Worm (Caenorhabditis elegans): Measurements from ENCODE around the gene epi-1.
"Not testable (repeated sequence)": the region's sequence is repeated elsewhere in the genome, so short reads cannot be mapped to it uniquely, and the experiment has no call there.

Gene epi-1

DNA sequence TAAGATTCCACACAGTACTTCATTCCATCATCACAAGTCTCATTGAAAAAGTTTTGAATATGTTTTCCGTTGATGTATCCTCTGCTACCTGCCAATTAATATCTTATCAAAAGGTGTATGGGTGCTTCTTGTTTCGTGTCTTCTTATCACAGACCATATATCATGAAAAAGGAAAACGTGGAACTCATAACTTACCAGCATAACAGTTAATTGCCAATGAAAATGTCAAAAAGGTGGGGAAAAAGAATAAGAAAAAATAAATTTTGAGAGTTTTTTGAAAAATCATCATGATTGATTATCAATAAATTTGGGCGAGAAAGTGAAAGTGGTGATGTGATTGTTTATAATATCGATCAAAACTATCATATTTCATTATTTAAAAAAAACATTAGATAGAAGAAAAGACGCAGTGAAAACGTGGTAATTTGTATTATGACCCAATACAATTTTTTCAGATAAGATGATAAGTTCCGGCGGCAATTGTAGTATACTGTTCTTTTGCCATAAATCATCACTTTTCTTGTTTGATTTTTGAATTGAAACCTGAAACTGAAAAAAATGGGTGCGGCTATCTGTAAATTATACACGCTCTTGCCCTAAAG is 35.6 kb upstream of the epi-1 start, which contains the start of gene F56C4.4 (continued):
- TF ChIP-seq Y56A3A.18 (GFP tag; IDR thresholded peaks at IDR 0.05) (no peak), egl-44 (GFP tag; IDR thresholded peaks at IDR 0.05) (no peak), nhr-80 (tag; optimal IDR thresholded peaks at IDR 0.05) (peak; percentile 92), atf-7 (tag; optimal IDR thresholded peaks at IDR 0.05) (peak; percentile 32), ztf-22 (GFP tag; optimal IDR thresholded peaks at IDR 0.05) (peak; percentile 13), nfya-1 (tag; optimal IDR thresholded peaks at IDR 0.05; ENCODE audit: borderline replicate concordance, insufficient read depth) (no peak), hlh-26 (GFP tag; conservative IDR thresholded peaks at IDR 0.05) (no peak), D2030.7 (GFP tag; IDR thresholded peaks at IDR 0.05) (no peak), ztf-18 (tag; optimal IDR thresholded peaks at IDR 0.05) (no peak), B0035.1 (tag; optimal IDR thresholded peaks at IDR 0.05) (no peak)

- no peak for TF ChIP-seq snpc-1.1 (tag; optimal IDR thresholded peaks at IDR 0.05; ENCODE audit: insufficient read depth)
- no peak for TF ChIP-seq efl-1 (GFP tag; optimal IDR thresholded peaks at IDR 0.05)
Measured at ce11 chrIV:10636649-10637048, 30.0 kb upstream of the epi-1 start, which contains the start of gene F56C4.1. TSS of gene F56C4.1 (plus strand) at chrIV:10636949.

DNA sequence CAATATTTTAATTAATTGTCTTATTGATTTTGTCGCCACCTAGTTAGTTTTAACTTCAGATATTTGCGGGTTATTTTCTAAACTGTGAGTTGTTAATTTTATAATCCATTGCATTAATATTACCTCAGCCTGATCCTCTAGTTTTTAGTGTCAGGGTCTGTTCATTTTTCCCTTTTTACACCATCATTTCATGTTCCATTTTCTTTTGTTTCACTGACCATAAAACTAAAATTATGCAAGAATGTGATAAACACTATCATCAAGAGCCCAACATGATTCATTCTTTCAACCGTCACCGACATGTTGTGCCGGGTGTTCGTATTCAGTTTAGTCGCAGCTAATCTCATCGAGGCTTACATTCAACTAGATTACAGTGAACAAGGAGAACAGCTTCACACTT is 27.6 kb upstream of the epi-1 start, which contains the start of gene F56C4.2:
Gene F56C4.2 (plus strand): TSS at position 301 of the 400 bp plus-strand sequence.
- TF ChIP-seq ztf-3 (GFP tag; optimal IDR thresholded peaks at IDR 0.05) (no peak), B0035.1 (tag; optimal IDR thresholded peaks at IDR 0.05) (no peak), ztf-18 (tag; optimal IDR thresholded peaks at IDR 0.05) (no peak), F49E8.2 (tag; optimal IDR thresholded peaks at IDR 0.05; ENCODE audit: insufficient read depth) (no peak), nhr-90 (tag; optimal IDR thresholded peaks at IDR 0.05) (no peak), ztf-28 (GFP tag; IDR thresholded peaks at IDR 0.05) (no peak), C17E4.6 (GFP tag; IDR thresholded peaks at IDR 0.05) (no peak), zfh-2 (GFP tag; conservative IDR thresholded peaks at IDR 0.05) (no peak), B0019.2 (GFP tag; conservative IDR thresholded peaks at IDR 0.05) (no peak)

- not testable (repeated sequence) for TF ChIP-seq Y79H2A.3 (GFP tag; conservative IDR thresholded peaks at IDR 0.05); let-526 (GFP tag; IDR thresholded peaks at IDR 0.05); ztf-28 (GFP tag; IDR thresholded peaks at IDR 0.05)
Measured at ce11 chrIV:10654047-10654446, 12.6 kb upstream of the epi-1 start, which contains the start of gene glb-19. TSS of gene glb-19 (minus strand) at chrIV:10654147.

DNA sequence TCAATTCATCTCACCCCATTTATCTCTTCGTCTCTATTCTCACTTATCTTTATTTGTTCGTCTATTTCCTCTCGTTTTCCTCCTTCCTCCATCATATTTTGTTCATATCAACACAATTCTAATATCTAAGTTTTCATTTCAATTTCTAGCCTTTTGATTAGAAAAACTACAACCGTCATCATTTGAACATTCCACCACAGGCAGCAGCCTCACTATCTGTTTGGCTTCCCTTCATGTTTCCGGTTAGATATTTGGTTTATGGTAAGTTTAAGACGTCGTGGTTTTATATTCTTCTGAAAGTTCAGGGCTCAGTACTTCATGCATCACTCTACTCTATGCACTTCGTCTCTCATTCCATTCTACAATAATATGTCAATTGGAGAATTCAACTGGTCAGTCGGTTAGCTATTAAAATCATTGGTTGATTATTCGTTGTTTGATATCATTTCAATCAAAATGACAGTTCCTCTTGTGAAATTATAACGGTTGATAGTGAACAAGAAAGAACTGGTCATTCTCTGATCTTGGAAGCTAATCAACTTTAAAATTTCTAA is 9.8 kb upstream of the epi-1 start, which contains the start of gene K08C7.1:
Gene K08C7.1 (plus strand): TSS at position 43 of the 554 bp plus-strand sequence.
- no peak for TF ChIP-seq ceh-91 (GFP tag; IDR thresholded peaks at IDR 0.05)
- no peak for TF ChIP-seq ztf-3 (GFP tag; optimal IDR thresholded peaks at IDR 0.05)
- TF ChIP-seq atf-7 (tag; optimal IDR thresholded peaks at IDR 0.05) = peak; percentile 25
- TF ChIP-seq gei-17 (GFP tag; optimal IDR thresholded peaks at IDR 0.05) = no peak
- no peak for TF ChIP-seq unc-62 (GFP tag; optimal IDR thresholded peaks at IDR 0.05)
- TF ChIP-seq nhr-80 (tag; optimal IDR thresholded peaks at IDR 0.05) = peak; percentile 78
- TF ChIP-seq hsf-1 (GFP tag; IDR thresholded peaks at IDR 0.05) = no peak
- TF ChIP-seq lag-1 (GFP tag; IDR thresholded peaks at IDR 0.05) = no peak
- TF ChIP-seq rcor-1 (GFP tag; IDR thresholded peaks at IDR 0.05) = no peak

DNA sequence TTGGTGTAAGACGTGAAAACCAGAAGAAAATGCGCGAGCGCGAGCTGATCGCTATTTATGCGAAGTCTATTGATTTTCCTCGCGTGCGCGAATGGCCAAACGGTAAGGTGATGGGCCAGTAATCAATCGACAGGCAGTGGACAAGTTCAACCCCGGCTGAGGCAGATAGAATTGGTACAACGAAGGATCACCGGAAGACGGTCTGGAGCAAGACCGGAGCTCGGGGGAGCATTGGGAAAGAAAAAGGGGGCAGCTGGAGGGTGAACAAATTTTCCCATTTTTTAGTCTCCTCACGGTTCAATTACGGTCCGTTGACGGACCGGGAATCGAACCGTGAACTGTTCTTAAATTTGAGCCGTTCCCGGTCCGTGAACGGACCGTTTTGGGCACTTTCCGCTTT is 8.3 kb upstream of the epi-1 start:
- TF ChIP-seq Y79H2A.3 (GFP tag; conservative IDR thresholded peaks at IDR 0.05) = 0 out of 2 replicates have a peak, but pooled peaks have one; percentile 49
- peak; percentile 72 for TF ChIP-seq nfyb-1 (GFP tag; IDR thresholded peaks at IDR 0.05)
- TF ChIP-seq Y53G8AR.9 (GFP tag; conservative IDR thresholded peaks at IDR 0.05) = peak; percentile 63
- peak; percentile 82 for TF ChIP-seq D2030.7 (GFP tag; IDR thresholded peaks at IDR 0.05)
- TF ChIP-seq aptf-3 (GFP tag; IDR thresholded peaks at IDR 0.05) = peak; percentile 85
- peak; percentile 85; the same call in 1 of the 2 replicates for TF ChIP-seq nhr-120 (GFP tag; IDR thresholded peaks at IDR 0.05)
- peak; percentile 37; the same call in 1 of the 2 replicates for TF ChIP-seq attf-3 (GFP tag; conservative IDR thresholded peaks at IDR 0.05)
- peak; percentile 83; the same call in 1 of the 2 replicates for TF ChIP-seq sea-2 (GFP tag; IDR thresholded peaks at IDR 0.05)
- TF ChIP-seq C17E4.6 (GFP tag; IDR thresholded peaks at IDR 0.05) = 0 out of 2 replicates have a peak, but pooled peaks have one; percentile 30
- peak; percentile 37; the same call in 1 of the 2 replicates for TF ChIP-seq F33H1.4 (GFP tag; IDR thresholded peaks at IDR 0.05)
- TF ChIP-seq hmg-20 (GFP tag; IDR thresholded peaks at IDR 0.05) = peak; percentile 73
- peak; percentile 70 for TF ChIP-seq ekl-4 (GFP tag; IDR thresholded peaks at IDR 0.05)
- peak; percentile 52 for TF ChIP-seq hmg-1.2 (GFP tag; IDR thresholded peaks at IDR 0.05)
- peak; percentile 60; the same call in 1 of the 2 replicates for TF ChIP-seq pbrm-1 (GFP tag; IDR thresholded peaks at IDR 0.05)
